Worm (Caenorhabditis elegans) whole organism, young adult: ENCODE results near the gene tbx-43.

ENCODE experiments used
- Y56A3A.18 ChIP-seq: fragments of 200-800 bp; sonication (Bioruptor generic); IDR thresholded peaks from 2 replicates; pipeline ENCODE4 v1.3.6; 2022; ENCODE audit warnings: missing genetic modification reagents, missing genetic modification characterization, missing compliant biosample characterization
- Y79H2A.3 ChIP-seq: fragments of 200-800 bp; sonication (Bioruptor generic); conservative IDR thresholded peaks from 2 replicates; pipeline ENCODE4 v1.3.6; 2022; ENCODE audit warnings: missing genetic modification reagents, missing genetic modification characterization, missing compliant biosample characterization
- ZK185.1 ChIP-seq: sonication (generic microtip); optimal IDR thresholded peaks from 2 replicates; lab custom pipeline; 2016; ENCODE audit warnings: mild to moderate bottlenecking, missing genetic modification characterization, missing compliant biosample characterization; ENCODE audit not compliant: poor library complexity, severe bottlenecking
- ama-1 ChIP-seq, 3 experiments: fragments of 150-350 bp in 1 of 3; sonication (generic microtip) in 2 of 3; optimal IDR thresholded peaks; 2 replicates each; lab custom pipeline; 2014 to 2018; ENCODE audit warnings: missing biosample characterization in 2 of 3, missing genetic modification characterization in 2 of 3, missing genetic modification reagents in 2 of 3
- chd-7 ChIP-seq: sonication (generic microtip); optimal IDR thresholded peaks from 2 replicates; lab custom pipeline; 2016; ENCODE audit warnings: mild to moderate bottlenecking, missing genetic modification characterization, moderate library complexity, missing compliant biosample characterization
- die-1 ChIP-seq: sonication (generic microtip); optimal IDR thresholded peaks from 2 replicates; lab custom pipeline; 2016; ENCODE audit warnings: missing genotype, mild to moderate bottlenecking, missing genetic modification characterization, missing compliant biosample characterization
- dpl-1 ChIP-seq: fragments of 150-350 bp; optimal IDR thresholded peaks from 2 replicates; lab custom pipeline; 2014; ENCODE audit warnings: missing biosample characterization, missing genetic modification reagents, missing genetic modification characterization
- efl-1 ChIP-seq: fragments of 150-350 bp; optimal IDR thresholded peaks from 2 replicates; lab custom pipeline; 2014; ENCODE audit warnings: missing biosample characterization, missing genetic modification reagents, missing genetic modification characterization
- gei-17 ChIP-seq: fragments of 200-800 bp; sonication (Bioruptor generic); optimal IDR thresholded peaks from 2 replicates; lab custom pipeline; 2018; ENCODE audit warnings: mild to moderate bottlenecking, missing genetic modification characterization, missing compliant biosample characterization
- hlh-26 ChIP-seq: fragments of 200-800 bp; sonication (Bioruptor generic); conservative IDR thresholded peaks from 2 replicates; pipeline ENCODE4 v1.3.6; 2022; ENCODE audit warnings: missing genetic modification reagents, missing genetic modification characterization, missing compliant biosample characterization
- hmg-1.2 ChIP-seq: fragments of 200-800 bp; sonication (Bioruptor generic); IDR thresholded peaks from 2 replicates; pipeline ENCODE4 v1.3.6; 2022; ENCODE audit warnings: missing genetic modification reagents, missing genetic modification characterization, missing compliant biosample characterization
- hrde-1 ChIP-seq: sonication (generic microtip); optimal IDR thresholded peaks from 2 replicates; lab custom pipeline; 2016; ENCODE audit warnings: missing genetic modification characterization, mild to moderate bottlenecking, missing compliant biosample characterization, moderate library complexity, missing genotype, missing genetic modification reagents, borderline replicate concordance
- hsf-1 ChIP-seq: fragments of 200-800 bp; sonication (Bioruptor generic); IDR thresholded peaks from 2 replicates; pipeline ENCODE4 v1.3.6; 2022; ENCODE audit warnings: missing genetic modification reagents, missing genetic modification characterization, missing compliant biosample characterization
- lin-35 ChIP-seq, 3 experiments: fragments of 150-350 bp in 2 of 3; sonication (generic microtip) in 1 of 3; optimal IDR thresholded peaks; 2 replicates each; lab custom pipeline; 2014 to 2018; ENCODE audit warnings: missing biosample characterization in 3 of 3, missing genetic modification characterization in 3 of 3, missing genetic modification reagents in 3 of 3
- lir-1 ChIP-seq: fragments of 200-800 bp; sonication (Bioruptor generic); conservative IDR thresholded peaks from 2 replicates; pipeline ENCODE4 v1.3.6; 2022; ENCODE audit warnings: missing genetic modification reagents, missing genetic modification characterization, missing compliant biosample characterization
- madf-6 ChIP-seq: fragments of 200-800 bp; sonication (Bioruptor generic); IDR thresholded peaks from 2 replicates; pipeline ENCODE4 v1.3.6; 2022; ENCODE audit warnings: missing genetic modification reagents, missing genetic modification characterization, missing compliant biosample characterization
- madf-8 ChIP-seq: fragments of 200-800 bp; sonication (Bioruptor generic); conservative IDR thresholded peaks from 2 replicates; pipeline ENCODE4 v1.3.6; 2022; ENCODE audit warnings: missing genetic modification reagents, missing genetic modification characterization, missing compliant biosample characterization
- mcd-1 ChIP-seq: fragments of 200-800 bp; sonication (Bioruptor generic); IDR thresholded peaks from 2 replicates; pipeline ENCODE4 v1.3.6; 2022; ENCODE audit warnings: missing genetic modification reagents, missing genetic modification characterization, missing compliant biosample characterization
- mel-28 ChIP-seq: sonication (generic microtip); optimal IDR thresholded peaks from 2 replicates; lab custom pipeline; 2016; ENCODE audit warnings: borderline replicate concordance, mild to moderate bottlenecking, missing genetic modification characterization, missing compliant biosample characterization
- pbrm-1 ChIP-seq: fragments of 200-800 bp; sonication (Bioruptor generic); IDR thresholded peaks from 2 replicates; pipeline ENCODE4 v1.3.6; 2022; ENCODE audit warnings: missing genetic modification reagents, missing genetic modification characterization, missing compliant biosample characterization
- pha-4 ChIP-seq: fragments of 150-350 bp; sonication (generic microtip); optimal IDR thresholded peaks from 2 replicates; lab custom pipeline; 2014; ENCODE audit warnings: missing biosample characterization, missing genetic modification reagents, missing genetic modification characterization
- rec-8 ChIP-seq, 2 experiments: sonication (generic microtip); optimal IDR thresholded peaks; 2 replicates each; lab custom pipeline; 2016; ENCODE audit warnings: mild to moderate bottlenecking in 2 of 2, missing genetic modification characterization in 2 of 2, missing genetic modification reagents in 2 of 2, missing genotype in 2 of 2, missing biosample characterization in 1 of 2, missing compliant biosample characterization in 1 of 2, moderate library complexity in 1 of 2
- rpc-1 ChIP-seq, 2 experiments: fragments of 150-350 bp in 1 of 2; sonication (generic microtip) in 1 of 2; optimal IDR thresholded peaks; 2 replicates each; lab custom pipeline; 2014 to 2018; ENCODE audit warnings: missing biosample characterization in 1 of 2, missing genetic modification characterization in 1 of 2, missing genetic modification reagents in 1 of 2, missing genotype in 1 of 2
- snpc-1.1 ChIP-seq: sonication (generic microtip); optimal IDR thresholded peaks from 2 replicates; lab custom pipeline; 2017; ENCODE audit warnings: missing genetic modification characterization, mild to moderate bottlenecking, missing compliant biosample characterization, antibody characterized with exemption, moderate library complexity, missing genotype, missing genetic modification reagents; ENCODE audit not compliant: insufficient read depth
- snpc-1.3 ChIP-seq: sonication (generic microtip); optimal IDR thresholded peaks from 2 replicates; lab custom pipeline; 2017; ENCODE audit warnings: missing genetic modification characterization, mild to moderate bottlenecking, missing compliant biosample characterization, antibody characterized with exemption, moderate library complexity, missing genotype, missing genetic modification reagents; ENCODE audit not compliant: insufficient read depth
- snpc-3.4 ChIP-seq: sonication (generic microtip); optimal IDR thresholded peaks from 2 replicates; lab custom pipeline; 2017; ENCODE audit warnings: missing genetic modification characterization, mild to moderate bottlenecking, missing compliant biosample characterization, antibody characterized with exemption, moderate library complexity, missing genotype, missing genetic modification reagents
- tbp1 ChIP-seq: fragments of 200-800 bp; sonication (Bioruptor generic); optimal IDR thresholded peaks from 2 replicates; lab custom pipeline; 2018; ENCODE audit warnings: mild to moderate bottlenecking, missing genetic modification characterization, missing compliant biosample characterization
- tbx-9 ChIP-seq: sonication (generic microtip); optimal IDR thresholded peaks from 2 replicates; lab custom pipeline; 2016; ENCODE audit warnings: borderline replicate concordance, missing genetic modification characterization, inconsistent platforms, missing compliant biosample characterization
- tlf-1 ChIP-seq: fragments of 200-800 bp; sonication (Bioruptor generic); optimal IDR thresholded peaks from 2 replicates; lab custom pipeline; 2018; ENCODE audit warnings: mild to moderate bottlenecking, missing genetic modification characterization, missing compliant biosample characterization
- unc-62 ChIP-seq: fragments of 150-350 bp; optimal IDR thresholded peaks from 2 replicates; lab custom pipeline; 2014; ENCODE audit warnings: missing biosample characterization, missing genetic modification reagents, missing genetic modification characterization
- ztf-26 ChIP-seq: sonication (generic microtip); optimal IDR thresholded peaks from 2 replicates; lab custom pipeline; 2017; ENCODE audit warnings: missing genetic modification characterization, missing compliant biosample characterization
- ztf-6 ChIP-seq: fragments of 200-800 bp; sonication (Bioruptor generic); IDR thresholded peaks from 2 replicates; pipeline ENCODE4 v1.3.6; 2022; ENCODE audit warnings: missing genetic modification reagents, missing genetic modification characterization, missing compliant biosample characterization

The tbx-43 gene

DNA sequence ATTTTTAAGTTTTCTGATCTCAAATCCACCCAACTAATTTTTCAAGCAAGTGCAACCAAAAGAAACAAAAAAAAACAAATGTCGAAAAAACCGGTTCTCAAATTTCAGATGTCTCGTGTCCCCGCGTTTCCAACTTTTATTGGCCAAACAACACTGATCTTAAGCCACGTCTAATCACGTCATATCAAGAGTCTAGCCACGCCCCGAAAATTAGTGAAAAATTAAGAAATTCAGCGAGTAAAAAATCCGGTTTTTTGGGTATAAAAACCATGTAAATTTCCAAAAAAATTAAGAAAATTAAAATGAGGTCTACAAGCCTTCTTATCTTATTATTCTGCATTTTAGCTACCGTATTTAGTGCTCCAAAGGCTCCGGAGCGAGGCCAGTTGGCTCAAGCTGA is 6.7 kb downstream of the tbx-43 start, which contains the start of gene cnc-6:
cnc-6 (plus strand) TSS at position 301 of the 400 bp plus-strand sequence.
- TF ChIP-seq ztf-6 (GFP tag; lab: Robert Waterston, UW), result no peak
- TF ChIP-seq mel-28 (tag; lab: Kevin White, UChicago), result no peak
- TF ChIP-seq snpc-1.3 (tag; lab: Kevin White, UChicago), result no peak
- no peak for TF ChIP-seq lir-1
- TF ChIP-seq ama-1 (optimal IDR thresholded peaks at IDR 0.05; lab: Kevin White, UChicago), result no peak
- TF ChIP-seq ama-1 (GFP tag; optimal IDR thresholded peaks at IDR 0.05; lab: Kevin White, UChicago), result no peak
- TF ChIP-seq lin-35 (GFP tag; optimal IDR thresholded peaks at IDR 0.05; lab: Kevin White, UChicago), result no peak
- TF ChIP-seq hrde-1, result no peak
- TF ChIP-seq pbrm-1 (GFP tag; lab: Robert Waterston, UW), result no peak
- TF ChIP-seq mcd-1 (GFP tag; lab: Robert Waterston, UW), result no peak
- TF ChIP-seq snpc-1.1 (tag; lab: Kevin White, UChicago), result no peak
- TF ChIP-seq efl-1, result no peak
- TF ChIP-seq, all 124 proteins: peak for 0

DNA sequence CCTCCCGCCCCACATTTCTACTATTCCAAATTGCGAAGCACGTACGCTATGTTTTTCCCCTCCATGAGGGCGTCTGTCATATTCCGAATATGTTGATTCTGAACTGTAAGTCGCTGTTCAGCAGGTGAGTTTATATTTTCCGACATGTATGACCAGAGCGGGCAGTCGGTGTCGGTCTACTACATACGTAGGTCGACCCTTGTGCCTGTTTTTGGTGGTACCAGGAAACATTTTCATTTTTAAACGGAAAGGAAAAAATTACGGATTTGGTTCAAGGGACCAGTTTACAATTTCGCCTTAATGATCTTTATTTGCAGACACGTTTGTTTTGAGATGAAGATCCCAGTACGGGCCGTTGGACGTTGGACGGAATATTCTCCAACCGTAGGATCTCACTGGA is 11.3 kb downstream of the tbx-43 start, which contains the start of gene Y46E12A.2:
Y46E12A.2 (plus strand) TSS at position 301 of the 400 bp plus-strand sequence.
- TF ChIP-seq hmg-1.2 (GFP tag; lab: Robert Waterston, UW) (no peak), pha-4 (no peak), tbp1 (no peak), dpl-1 (GFP tag; lab: Kevin White, UChicago) (no peak), tbx-9 (no peak), tlf-1 (GFP tag; lab: Kevin White, UChicago) (no peak), hsf-1 (GFP tag; lab: Robert Waterston, UW) (no peak), gei-17 (GFP tag; lab: Kevin White, UChicago) (no peak), efl-1 (no peak), snpc-1.1 (tag; lab: Kevin White, UChicago) (no peak), Y79H2A.3 (no peak), hlh-26 (no peak), madf-6 (no peak), snpc-3.4 (tag; lab: Kevin White, UChicago) (no peak)

DNA sequence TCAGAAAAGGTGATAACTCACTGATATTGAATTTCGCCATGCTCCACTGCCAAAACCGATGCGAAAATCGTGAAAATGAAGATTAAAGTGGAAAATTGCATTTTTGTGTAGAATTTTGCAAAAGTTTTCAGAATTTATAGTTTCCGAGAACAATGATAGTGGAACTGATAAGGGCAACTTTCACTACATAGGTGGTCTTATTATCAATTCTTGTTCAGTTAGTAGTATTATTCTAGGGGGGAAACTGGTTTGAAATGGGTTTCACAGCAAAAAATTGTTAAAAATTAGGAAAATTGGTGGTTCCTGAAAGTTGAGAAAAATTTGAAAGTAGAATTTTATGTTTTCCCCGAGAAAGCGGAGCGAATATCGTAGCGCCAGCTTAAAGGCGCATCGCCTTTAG is 11.7 kb downstream of the tbx-43 start, which contains the start of gene Y46E12A.5:
Y46E12A.5 (minus strand) TSS at position 101 of the 400 bp plus-strand sequence.
- TF ChIP-seq die-1 (tag; lab: Kevin White, UChicago), result no peak
- no peak for TF ChIP-seq ztf-26
- TF ChIP-seq ZK185.1, result no peak

DNA sequence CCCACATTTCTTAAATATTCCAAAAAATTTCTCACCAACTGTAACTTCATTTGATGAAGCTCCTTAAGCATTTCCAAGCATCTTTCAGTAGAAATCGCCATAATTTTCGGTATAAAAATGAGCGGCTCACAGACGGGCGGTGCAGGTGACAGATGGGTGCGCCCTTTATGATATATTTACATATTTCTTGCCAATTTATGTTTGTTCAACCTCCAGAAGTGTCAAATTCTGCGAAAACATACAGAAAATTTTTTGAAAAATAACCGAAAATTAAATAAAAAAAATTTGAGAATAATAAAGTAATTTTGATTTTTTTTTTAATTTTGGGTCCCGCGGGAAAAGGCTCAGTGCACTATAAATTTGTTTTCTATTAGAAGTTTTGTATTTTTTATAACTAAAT is 15.1 kb downstream of the tbx-43 start, which contains the start of gene Y46E12A.3:
Y46E12A.3 (minus strand) TSS at position 101 of the 400 bp plus-strand sequence.
- TF ChIP-seq chd-7 (no peak), unc-62 (no peak), hmg-1.2 (GFP tag; lab: Robert Waterston, UW) (no peak), madf-8 (GFP tag; lab: Robert Waterston, UW) (no peak), snpc-3.4 (tag; lab: Kevin White, UChicago) (no peak), rpc-1 (optimal IDR thresholded peaks at IDR 0.05; lab: Kevin White, UChicago) (no peak), rpc-1 (tag; optimal IDR thresholded peaks at IDR 0.05; lab: Kevin White, UChicago) (no peak), Y56A3A.18 (GFP tag; lab: Robert Waterston, UW) (no peak), rec-8 (tag; optimal IDR thresholded peaks at IDR 0.05; lab: Kevin White, UChicago) (no peak), tlf-1 (GFP tag; lab: Kevin White, UChicago) (no peak)
- TF ChIP-seq, all 124 proteins: peak for 0
